Worm (Caenorhabditis elegans) whole organism, L4/young adult: ENCODE results near the gene ins-5.
"Not testable (repeated sequence)": the region's sequence is repeated elsewhere in the genome, so short reads cannot be mapped to it uniquely, and the experiment has no call there.

Experiments used
- W03F9.2 ChIP-seq: fragments of 150-350 bp; optimal IDR thresholded peaks from 2 replicates; lab custom pipeline; 2014; ENCODE audit warnings: missing biosample characterization, missing genetic modification characterization
- dao-5 ChIP-seq: sonication (generic microtip); optimal IDR thresholded peaks from 2 replicates; lab custom pipeline; 2016; ENCODE audit warnings: missing genotype, missing genetic modification characterization, moderate library complexity, missing compliant biosample characterization
- him-1 ChIP-seq: sonication (generic microtip); optimal IDR thresholded peaks from 2 replicates; lab custom pipeline; 2016; ENCODE audit warnings: missing genotype, missing genetic modification reagents, missing genetic modification characterization, missing compliant biosample characterization

- TF ChIP-seq dao-5 (tag; lab: Kevin White, UChicago); W03F9.2 (tag; lab: Kevin White, UChicago); him-1: not testable (repeated sequence)
These were observed 11.5 kb downstream of the ins-5 start, which contains the start of gene ZK84.4 for ce11 chrII:6008887-6009286.
